Worm (Caenorhabditis elegans) whole organism, L4 larva: Measurements from ENCODE around the gene hmg-11.

ENCODE experiments used
- ceh-32 ChIP-seq: sonication (generic microtip); optimal IDR thresholded peaks from 2 replicates; lab custom pipeline; 2016; ENCODE audit warnings: mild to moderate bottlenecking, missing genetic modification characterization, missing compliant biosample characterization; ENCODE audit not compliant: poor library complexity
- egl-27 ChIP-seq: sonication (generic microtip); optimal IDR thresholded peaks from 3 replicates; lab custom pipeline; 2017; ENCODE audit warnings: missing biosample characterization, missing genetic modification reagents, missing genetic modification characterization
- jun-1 ChIP-seq: fragments of 150-350 bp; optimal IDR thresholded peaks from 2 replicates; lab custom pipeline; 2014; ENCODE audit warnings: missing biosample characterization, missing genetic modification reagents, missing genetic modification characterization
- lin-13 ChIP-seq: fragments of 150-350 bp; optimal IDR thresholded peaks from 2 replicates; lab custom pipeline; 2014; ENCODE audit warnings: missing biosample characterization, missing genetic modification reagents, missing genetic modification characterization
- lin-15B ChIP-seq: fragments of 150-350 bp; sonication (generic microtip); optimal IDR thresholded peaks from 3 replicates; lab custom pipeline; 2014; ENCODE audit warnings: missing biosample characterization, missing genetic modification characterization
- lin-29 ChIP-seq: fragments of 200-800 bp; sonication (Bioruptor generic); IDR thresholded peaks from 2 replicates; pipeline ENCODE4 v1.3.6; 2022; ENCODE audit warnings: missing genetic modification reagents, missing genetic modification characterization, missing compliant biosample characterization
- lin-39 ChIP-seq: fragments of 150-350 bp; optimal IDR thresholded peaks from 2 replicates; lab custom pipeline; 2014; ENCODE audit warnings: missing biosample characterization, missing genetic modification reagents, missing genetic modification characterization
- mdl-1 ChIP-seq, 2 experiments: fragments of 150-350 bp in 1 of 2; sonication (generic microtip) in 1 of 2; optimal IDR thresholded peaks; 2 replicates each; lab custom pipeline; 2014 to 2017; ENCODE audit warnings: missing biosample characterization in 2 of 2, missing genetic modification characterization in 2 of 2
- mdt-29 ChIP-seq: fragments of 200-800 bp; sonication (Bioruptor generic); IDR thresholded peaks from 2 replicates; pipeline ENCODE4 v1.3.6; 2022; ENCODE audit warnings: missing genetic modification reagents, missing genetic modification characterization, missing compliant biosample characterization

ce11 chrII:4667572-4667971 lies 5.3 kb upstream of the hmg-11 start, which contains the start of gene fut-5:
- TF ChIP-seq egl-27 (tag; lab: Kevin White, UChicago) (no peak), lin-29 (GFP tag; lab: Robert Waterston, UW) (no peak), lin-15B (no peak), ceh-32 (tag; lab: Kevin White, UChicago) (no peak), mdl-1 (tag; optimal IDR thresholded peaks at IDR 0.05; lab: Kevin White, UChicago) (no peak), lin-39 (tag; lab: Kevin White, UChicago) (no peak), lin-13 (no peak), mdt-29 (GFP tag; lab: Robert Waterston, UW) (no peak), jun-1 (tag; lab: Kevin White, UChicago) (no peak)
